Fruit fly (Drosophila melanogaster) whole organism, adult: ENCODE results near the gene Snx6.

Experiments
- CG1620 ChIP-seq: fragments of 200-800 bp; sonication (Bioruptor generic); optimal IDR thresholded peaks from 2 replicates; lab custom pipeline; 2016; ENCODE audit warnings: missing biosample characterization, missing genetic modification characterization
- cic ChIP-seq: fragments of 200-800 bp; sonication (Bioruptor generic); optimal IDR thresholded peaks from 2 replicates; lab custom pipeline; 2017; ENCODE audit warnings: missing biosample characterization, mild to moderate bottlenecking, missing genetic modification characterization, moderate library complexity
- cnc ChIP-seq, 2 experiments: fragments of >200 bp; optimal IDR thresholded peaks; 2 replicates each; lab custom pipeline; 2017

DNA sequence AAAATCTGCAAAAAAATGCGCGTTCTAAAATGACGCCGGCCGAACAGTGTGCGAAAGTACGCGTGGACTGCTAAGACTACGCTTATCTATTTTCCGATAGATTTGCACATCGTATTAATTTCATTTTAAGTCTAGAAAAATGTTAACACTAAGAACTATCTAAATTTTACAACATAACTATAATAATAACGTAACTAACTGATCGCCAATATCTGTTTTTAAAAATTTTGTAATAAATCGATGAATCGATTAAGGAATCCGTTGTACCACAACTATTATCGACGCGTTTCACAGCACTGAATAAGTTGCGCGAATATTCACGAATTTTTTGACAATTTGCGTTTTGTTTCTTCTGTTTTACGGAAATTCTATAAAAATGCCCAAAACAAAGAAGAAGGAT, 9.5 kb downstream of the Snx6 start, which contains the start of gene Ssb-c31a:
- no peak for TF ChIP-seq cnc (optimal IDR thresholded peaks at IDR 0.05; lab: Kevin White, UChicago)
- TF ChIP-seq CG1620: peak; percentile 88
- TF ChIP-seq cic (GFP tag; lab: Kevin White, UChicago): peak; percentile 50
